Fruit fly (Drosophila melanogaster): ENCODE measurements around the gene CG4069.

CG4069 gene

dm6 chr3L:12580212-12580676 lies 43.1 kb upstream of the CG4069 start, which contains the start of gene ara (continued):
- no peak for TF ChIP-seq exex (tag; optimal IDR thresholded peaks at IDR 0.05)
- no peak for TF ChIP-seq CG10209 (GFP tag; optimal IDR thresholded peaks at IDR 0.05)
- peak; percentile 51; the same call in 1 of the 3 replicates for TF ChIP-seq so (GFP tag; IDR thresholded peaks at IDR 0.05)
- no peak for TF ChIP-seq gce (GFP tag; IDR thresholded peaks at IDR 0.05)
- no peak for TF ChIP-seq ATbp (GFP tag; optimal IDR thresholded peaks at IDR 0.05)
- peak; percentile 53 for TF ChIP-seq Jarid2 (GFP tag; optimal IDR thresholded peaks at IDR 0.05)
- TF ChIP-seq CG11398 (GFP tag; optimal IDR thresholded peaks at IDR 0.05) = no peak
- TF ChIP-seq crol (GFP tag; IDR thresholded peaks at IDR 0.05) = peak; percentile 62
- no peak for TF ChIP-seq zfh2 (GFP tag; optimal IDR thresholded peaks at IDR 0.05)
- TF ChIP-seq ranshi (GFP tag; IDR thresholded peaks at IDR 0.05) = no peak
- peak; percentile 54 for TF ChIP-seq ftz-f1 (GFP tag; optimal IDR thresholded peaks at IDR 0.05)
- no peak for TF ChIP-seq tx (GFP tag; optimal IDR thresholded peaks at IDR 0.05)
- TF ChIP-seq Optix (GFP tag; IDR thresholded peaks at IDR 0.05) = no peak
- TF ChIP-seq D19B (GFP tag; optimal IDR thresholded peaks at IDR 0.05) = no peak
- 0 out of 2 replicates have a peak, but pooled peaks have one; percentile 20 for TF ChIP-seq vvl (GFP tag; IDR thresholded peaks at IDR 0.05)
- no peak for TF ChIP-seq CG18476 (GFP tag; optimal IDR thresholded peaks at IDR 0.05)
- no peak for TF ChIP-seq CG6654 (GFP tag; optimal IDR thresholded peaks at IDR 0.05)
- TF ChIP-seq pan (optimal IDR thresholded peaks at IDR 0.05) = no peak
- no peak for TF ChIP-seq pan (GFP tag; optimal IDR thresholded peaks at IDR 0.05 in 1 of 2, IDR thresholded peaks at IDR 0.05 in 1 of 2)
- no peak for TF ChIP-seq E2f1 (GFP tag; IDR thresholded peaks at IDR 0.05)
- TF ChIP-seq zen2 (GFP tag; IDR thresholded peaks at IDR 0.05; ENCODE audit: partially characterized antibody) = no peak
- TF ChIP-seq BtbVII (GFP tag; optimal IDR thresholded peaks at IDR 0.05) = no peak
- TF ChIP-seq sens-2 (GFP tag; IDR thresholded peaks at IDR 0.05) = no peak
- TF ChIP-seq Trl (optimal IDR thresholded peaks at IDR 0.05) = peak; percentile 39 to 72
- TF ChIP-seq Trl (GFP tag; optimal IDR thresholded peaks at IDR 0.05) = no peak
- TF ChIP-seq CG8478 (optimal IDR thresholded peaks at IDR 0.05) = peak; percentile 75
- no peak for TF ChIP-seq CG11504 (tag; optimal IDR thresholded peaks at IDR 0.05)
- TF ChIP-seq hkb (optimal IDR thresholded peaks at IDR 0.05) = no peak
- TF ChIP-seq hkb (GFP tag; IDR thresholded peaks at IDR 0.05) = 0 out of 2 replicates have a peak, but pooled peaks have one; percentile 23
- TF ChIP-seq CG12219 (GFP tag; optimal IDR thresholded peaks at IDR 0.05) = no peak
- no peak for TF ChIP-seq CG12104 (GFP tag; optimal IDR thresholded peaks at IDR 0.05)
- no peak for TF ChIP-seq corto (GFP tag; optimal IDR thresholded peaks at IDR 0.05)
- TF ChIP-seq CG30431 (GFP tag; optimal IDR thresholded peaks at IDR 0.05) = no peak
- no peak for TF ChIP-seq Pdp1 (GFP tag; optimal IDR thresholded peaks at IDR 0.05)
- no peak for TF ChIP-seq CG2712 (tag; optimal IDR thresholded peaks at IDR 0.05)
- peak; percentile 95 for TF ChIP-seq CG4360 (GFP tag; IDR thresholded peaks at IDR 0.05)
- peak; percentile 74 for TF ChIP-seq Nf-YA (GFP tag; IDR thresholded peaks at IDR 0.05)
- no peak for TF ChIP-seq CG4707 (GFP tag; optimal IDR thresholded peaks at IDR 0.05)
- TF ChIP-seq CG12071 (GFP tag; optimal IDR thresholded peaks at IDR 0.05) = no peak
- peak; percentile 10; the same call in 1 of the 2 replicates for TF ChIP-seq CG32532 (GFP tag; IDR thresholded peaks at IDR 0.05)
- TF ChIP-seq CG14050 (GFP tag; IDR thresholded peaks at IDR 0.05) = no peak
- no peak for TF ChIP-seq lmd (GFP tag; IDR thresholded peaks at IDR 0.05)
- peak; percentile 31 for TF ChIP-seq kni (GFP tag; optimal IDR thresholded peaks at IDR 0.05)
- no peak for TF ChIP-seq Fer3 (tag; optimal IDR thresholded peaks at IDR 0.05)
- no peak for TF ChIP-seq fu2 (GFP tag; optimal IDR thresholded peaks at IDR 0.05)
- TF ChIP-seq CG10267 (tag; optimal IDR thresholded peaks at IDR 0.05) = no peak
- TF ChIP-seq CG2199 (GFP tag; IDR thresholded peaks at IDR 0.05) = peak; percentile 43; the same call in 1 of the 3 replicates
- no peak for TF ChIP-seq Fer2 (tag; optimal IDR thresholded peaks at IDR 0.05)
- TF ChIP-seq Gsc (GFP tag; IDR thresholded peaks at IDR 0.05) = no peak
- peak; percentile 89 for TF ChIP-seq Deaf1 (tag; optimal IDR thresholded peaks at IDR 0.05)
- TF ChIP-seq sr (GFP tag; IDR thresholded peaks at IDR 0.05) = no peak; the same call in 2 of the 3 replicates
- no peak for TF ChIP-seq wek (GFP tag; optimal IDR thresholded peaks at IDR 0.05)
- peak; percentile 1 for TF ChIP-seq nmo (GFP tag; optimal IDR thresholded peaks at IDR 0.05)
